Worm (Caenorhabditis elegans) whole organism, young adult: ENCODE data around the gene snpc-1.2.

Source experiments
- B0035.1 ChIP-seq: sonication (generic microtip); optimal IDR thresholded peaks from 2 replicates; lab custom pipeline; 2016; ENCODE audit warnings: missing genetic modification characterization, mild to moderate bottlenecking, missing compliant biosample characterization, missing genotype, missing genetic modification reagents
- C06A6.2 ChIP-seq: fragments of 200-800 bp; sonication (Bioruptor generic); conservative IDR thresholded peaks from 2 replicates; pipeline ENCODE4 v1.3.6; 2022; ENCODE audit warnings: missing genetic modification characterization, missing compliant biosample characterization
- D2030.7 ChIP-seq: fragments of 200-800 bp; sonication (Bioruptor generic); IDR thresholded peaks from 2 replicates; pipeline ENCODE4 v1.3.6; 2022; ENCODE audit warnings: missing genetic modification reagents, missing genetic modification characterization, missing compliant biosample characterization
- F33H1.4 ChIP-seq: fragments of 200-800 bp; sonication (Bioruptor generic); IDR thresholded peaks from 2 replicates; pipeline ENCODE4 v1.3.6; 2022; ENCODE audit warnings: missing genetic modification reagents, missing genetic modification characterization, missing compliant biosample characterization
- F37B4.10 ChIP-seq: fragments of 200-800 bp; sonication (Bioruptor generic); IDR thresholded peaks from 2 replicates; pipeline ENCODE4 v1.3.6; 2022; ENCODE audit warnings: missing genetic modification characterization, missing compliant biosample characterization
- F39B2.1 ChIP-seq: fragments of 200-800 bp; sonication (Bioruptor generic); IDR thresholded peaks from 2 replicates; pipeline ENCODE4 v1.3.6; 2022; ENCODE audit warnings: missing genetic modification reagents, missing genetic modification characterization, missing compliant biosample characterization
- F57C9.4 ChIP-seq: sonication (generic microtip); optimal IDR thresholded peaks from 2 replicates; lab custom pipeline; 2017; ENCODE audit warnings: mild to moderate bottlenecking, missing genetic modification characterization, missing compliant biosample characterization
- T26A5.8 ChIP-seq: sonication (generic microtip); optimal IDR thresholded peaks from 2 replicates; lab custom pipeline; 2016; ENCODE audit warnings: missing genetic modification characterization, missing compliant biosample characterization
- Y53F4B.3 ChIP-seq: fragments of 200-800 bp; sonication (Bioruptor generic); IDR thresholded peaks from 2 replicates; pipeline ENCODE4 v1.3.6; 2022; ENCODE audit warnings: missing genetic modification reagents, missing genetic modification characterization, missing compliant biosample characterization
- Y53G8AR.9 ChIP-seq: fragments of 200-800 bp; sonication (Bioruptor generic); conservative IDR thresholded peaks from 2 replicates; pipeline ENCODE4 v1.3.6; 2022; ENCODE audit warnings: missing genetic modification reagents, missing genetic modification characterization, missing compliant biosample characterization
- ZK185.1 ChIP-seq: sonication (generic microtip); optimal IDR thresholded peaks from 2 replicates; lab custom pipeline; 2016; ENCODE audit warnings: mild to moderate bottlenecking, missing genetic modification characterization, missing compliant biosample characterization; ENCODE audit not compliant: poor library complexity, severe bottlenecking
- akir-1 ChIP-seq: fragments of 200-800 bp; sonication (Bioruptor generic); optimal IDR thresholded peaks from 2 replicates; lab custom pipeline; 2018; ENCODE audit warnings: mild to moderate bottlenecking, missing genetic modification characterization, moderate library complexity, missing compliant biosample characterization
- athp-1 ChIP-seq: sonication (generic microtip); optimal IDR thresholded peaks from 2 replicates; lab custom pipeline; 2017; ENCODE audit warnings: mild to moderate bottlenecking, missing genetic modification characterization, missing compliant biosample characterization
- attf-5 ChIP-seq: fragments of 200-800 bp; sonication (Bioruptor generic); optimal IDR thresholded peaks from 2 replicates; lab custom pipeline; 2018; ENCODE audit warnings: mild to moderate bottlenecking, missing genetic modification characterization, missing compliant biosample characterization
- bed-1 ChIP-seq: fragments of 200-800 bp; sonication (Bioruptor generic); IDR thresholded peaks from 2 replicates; pipeline ENCODE4 v1.3.6; 2022; ENCODE audit warnings: missing genetic modification reagents, missing genetic modification characterization, missing compliant biosample characterization
- ccch-3 ChIP-seq: fragments of 200-800 bp; sonication (Bioruptor generic); optimal IDR thresholded peaks from 2 replicates; lab custom pipeline; 2018; ENCODE audit warnings: mild to moderate bottlenecking, missing genetic modification characterization, missing compliant biosample characterization
- cebp-2 ChIP-seq: fragments of 200-800 bp; sonication (Bioruptor generic); IDR thresholded peaks from 2 replicates; pipeline ENCODE4 v1.3.6; 2022; ENCODE audit warnings: missing genetic modification characterization, missing compliant biosample characterization
- chd-7 ChIP-seq: sonication (generic microtip); optimal IDR thresholded peaks from 2 replicates; lab custom pipeline; 2016; ENCODE audit warnings: mild to moderate bottlenecking, missing genetic modification characterization, moderate library complexity, missing compliant biosample characterization
- die-1 ChIP-seq: sonication (generic microtip); optimal IDR thresholded peaks from 2 replicates; lab custom pipeline; 2016; ENCODE audit warnings: missing genotype, mild to moderate bottlenecking, missing genetic modification characterization, missing compliant biosample characterization
- dpl-1 ChIP-seq: fragments of 150-350 bp; optimal IDR thresholded peaks from 2 replicates; lab custom pipeline; 2014; ENCODE audit warnings: missing biosample characterization, missing genetic modification reagents, missing genetic modification characterization
- efl-1 ChIP-seq: fragments of 150-350 bp; optimal IDR thresholded peaks from 2 replicates; lab custom pipeline; 2014; ENCODE audit warnings: missing biosample characterization, missing genetic modification reagents, missing genetic modification characterization
- egl-18 ChIP-seq: fragments of 200-800 bp; sonication (Bioruptor generic); IDR thresholded peaks from 2 replicates; pipeline ENCODE4 v1.3.6; 2022; ENCODE audit warnings: missing genetic modification reagents, missing genetic modification characterization, missing compliant biosample characterization
- him-1 ChIP-seq: sonication (generic microtip); optimal IDR thresholded peaks from 2 replicates; lab custom pipeline; 2016; ENCODE audit warnings: missing genotype, missing genetic modification reagents, missing genetic modification characterization, missing compliant biosample characterization
- hlh-12 ChIP-seq: sonication (generic microtip); optimal IDR thresholded peaks from 2 replicates; lab custom pipeline; 2016; ENCODE audit warnings: missing genetic modification characterization, missing compliant biosample characterization
- hlh-26 ChIP-seq: fragments of 200-800 bp; sonication (Bioruptor generic); conservative IDR thresholded peaks from 2 replicates; pipeline ENCODE4 v1.3.6; 2022; ENCODE audit warnings: missing genetic modification reagents, missing genetic modification characterization, missing compliant biosample characterization
- let-526 ChIP-seq: fragments of 200-800 bp; sonication (Bioruptor generic); IDR thresholded peaks from 2 replicates; pipeline ENCODE4 v1.3.6; 2022; ENCODE audit warnings: missing genetic modification reagents, missing genetic modification characterization, missing compliant biosample characterization
- let-607 ChIP-seq, 2 experiments: fragments of 200-800 bp in 1 of 2; sonication (Bioruptor generic) in 1 of 2; sonication (generic microtip) in 1 of 2; optimal IDR thresholded peaks; 2 replicates each; lab custom pipeline; 2016 to 2018; ENCODE audit warnings: mild to moderate bottlenecking in 2 of 2, missing compliant biosample characterization in 2 of 2, missing genetic modification characterization in 2 of 2, moderate library complexity in 2 of 2, missing genotype in 1 of 2
- lin-35 ChIP-seq, 3 experiments: fragments of 150-350 bp in 2 of 3; sonication (generic microtip) in 1 of 3; optimal IDR thresholded peaks; 2 replicates each; lab custom pipeline; 2014 to 2018; ENCODE audit warnings: missing biosample characterization in 3 of 3, missing genetic modification characterization in 3 of 3, missing genetic modification reagents in 3 of 3
- lin-54 ChIP-seq: fragments of 200-800 bp; sonication (Bioruptor generic); optimal IDR thresholded peaks from 2 replicates; lab custom pipeline; 2018; ENCODE audit warnings: mild to moderate bottlenecking, missing genetic modification characterization, missing compliant biosample characterization
- lsl-1 ChIP-seq: fragments of 200-800 bp; sonication (Bioruptor generic); optimal IDR thresholded peaks from 2 replicates; lab custom pipeline; 2018; ENCODE audit warnings: mild to moderate bottlenecking, missing genetic modification characterization, moderate library complexity, missing compliant biosample characterization
- madf-10 ChIP-seq: sonication (generic microtip); optimal IDR thresholded peaks from 2 replicates; lab custom pipeline; 2016; ENCODE audit warnings: mild to moderate bottlenecking, missing genetic modification characterization, missing compliant biosample characterization
- madf-3 ChIP-seq: fragments of 200-800 bp; sonication (Bioruptor generic); IDR thresholded peaks from 2 replicates; pipeline ENCODE4 v1.3.6; 2022; ENCODE audit warnings: missing genetic modification reagents, missing genetic modification characterization, missing compliant biosample characterization
- madf-6 ChIP-seq: fragments of 200-800 bp; sonication (Bioruptor generic); IDR thresholded peaks from 2 replicates; pipeline ENCODE4 v1.3.6; 2022; ENCODE audit warnings: missing genetic modification reagents, missing genetic modification characterization, missing compliant biosample characterization
- mes-4 ChIP-seq: sonication (generic microtip); optimal IDR thresholded peaks from 2 replicates; lab custom pipeline; 2016; ENCODE audit warnings: missing genotype, missing genetic modification characterization, missing compliant biosample characterization
- nfyb-1 ChIP-seq: fragments of 200-800 bp; sonication (Bioruptor generic); IDR thresholded peaks from 2 replicates; pipeline ENCODE4 v1.3.6; 2022; ENCODE audit warnings: missing genetic modification reagents, missing genetic modification characterization, missing compliant biosample characterization
- pha-4 ChIP-seq: fragments of 150-350 bp; sonication (generic microtip); optimal IDR thresholded peaks from 2 replicates; lab custom pipeline; 2014; ENCODE audit warnings: missing biosample characterization, missing genetic modification reagents, missing genetic modification characterization
- rec-8 ChIP-seq, 2 experiments: sonication (generic microtip); optimal IDR thresholded peaks; 2 replicates each; lab custom pipeline; 2016; ENCODE audit warnings: mild to moderate bottlenecking in 2 of 2, missing genetic modification characterization in 2 of 2, missing genetic modification reagents in 2 of 2, missing genotype in 2 of 2, missing biosample characterization in 1 of 2, missing compliant biosample characterization in 1 of 2, moderate library complexity in 1 of 2
- sea-2 ChIP-seq: fragments of 200-800 bp; sonication (Bioruptor generic); IDR thresholded peaks from 2 replicates; pipeline ENCODE4 v1.3.6; 2022; ENCODE audit warnings: missing genetic modification characterization, missing compliant biosample characterization
- somi-1 ChIP-seq: fragments of 200-800 bp; sonication (Bioruptor generic); optimal IDR thresholded peaks from 2 replicates; lab custom pipeline; 2018; ENCODE audit warnings: mild to moderate bottlenecking, missing genetic modification characterization, missing compliant biosample characterization
- tbp1 ChIP-seq: fragments of 200-800 bp; sonication (Bioruptor generic); optimal IDR thresholded peaks from 2 replicates; lab custom pipeline; 2018; ENCODE audit warnings: mild to moderate bottlenecking, missing genetic modification characterization, missing compliant biosample characterization
- unc-62 ChIP-seq: fragments of 150-350 bp; optimal IDR thresholded peaks from 2 replicates; lab custom pipeline; 2014; ENCODE audit warnings: missing biosample characterization, missing genetic modification reagents, missing genetic modification characterization
- xnd-1 ChIP-seq: sonication (generic microtip); optimal IDR thresholded peaks from 2 replicates; lab custom pipeline; 2016; ENCODE audit warnings: missing genotype, missing genetic modification reagents, missing genetic modification characterization, missing compliant biosample characterization
- zfh-2 ChIP-seq: fragments of 200-800 bp; sonication (Bioruptor generic); conservative IDR thresholded peaks from 2 replicates; pipeline ENCODE4 v1.3.6; 2022; ENCODE audit warnings: missing genetic modification reagents, missing genetic modification characterization, missing compliant biosample characterization
- ztf-22 ChIP-seq: fragments of 200-800 bp; sonication (Bioruptor generic); optimal IDR thresholded peaks from 2 replicates; lab custom pipeline; 2018; ENCODE audit warnings: mild to moderate bottlenecking, missing genetic modification characterization, moderate library complexity, missing compliant biosample characterization
- ztf-25 ChIP-seq: fragments of 200-800 bp; sonication (Bioruptor generic); IDR thresholded peaks from 2 replicates; pipeline ENCODE4 v1.3.6; 2022; ENCODE audit warnings: missing genetic modification reagents, missing genetic modification characterization, missing compliant biosample characterization
- ztf-28 ChIP-seq: fragments of 200-800 bp; sonication (Bioruptor generic); IDR thresholded peaks from 2 replicates; pipeline ENCODE4 v1.3.6; 2022; ENCODE audit warnings: missing genetic modification reagents, missing genetic modification characterization, missing compliant biosample characterization
- ztf-6 ChIP-seq: fragments of 200-800 bp; sonication (Bioruptor generic); IDR thresholded peaks from 2 replicates; pipeline ENCODE4 v1.3.6; 2022; ENCODE audit warnings: missing genetic modification reagents, missing genetic modification characterization, missing compliant biosample characterization

snpc-1.2 gene

ce11 chrIII:13173687-13174086 lies 4.3 kb upstream of the snpc-1.2 start:
- TF ChIP-seq ztf-25 (GFP tag; lab: Robert Waterston, UW) = no peak
- TF ChIP-seq xnd-1 = no peak
- no peak for TF ChIP-seq F37B4.10 (GFP tag; lab: Robert Waterston, UW)
- no peak for TF ChIP-seq athp-1 (tag; lab: Kevin White, UChicago)
- no peak for TF ChIP-seq T26A5.8 (tag; lab: Kevin White, UChicago)
- TF ChIP-seq chd-7 (tag; lab: Kevin White, UChicago) = no peak
- no peak for TF ChIP-seq madf-3 (GFP tag; lab: Robert Waterston, UW)
- no peak for TF ChIP-seq sea-2 (GFP tag; lab: Robert Waterston, UW)
- no peak for TF ChIP-seq rec-8 (tag; optimal IDR thresholded peaks at IDR 0.05; lab: Kevin White, UChicago)
- no peak for TF ChIP-seq akir-1
- TF ChIP-seq attf-5 (GFP tag; lab: Kevin White, UChicago) = no peak
- no peak for TF ChIP-seq let-526 (GFP tag; lab: Robert Waterston, UW)
- TF ChIP-seq lsl-1 (GFP tag; lab: Kevin White, UChicago) = peak; percentile 89
- no peak for TF ChIP-seq B0035.1 (tag; lab: Kevin White, UChicago)
- TF ChIP-seq ztf-6 (GFP tag; lab: Robert Waterston, UW) = no peak
- TF ChIP-seq cebp-2 = no peak
- no peak for TF ChIP-seq ztf-28 (GFP tag; lab: Robert Waterston, UW)
- TF ChIP-seq mes-4 = no peak
- no peak for TF ChIP-seq dpl-1
- TF ChIP-seq pha-4 (tag; lab: Kevin White, UChicago) = no peak
- TF ChIP-seq somi-1 (GFP tag; lab: Kevin White, UChicago) = no peak
- 0 out of 2 replicates have a peak, but pooled peaks have one; percentile 12 for TF ChIP-seq D2030.7
- no peak for TF ChIP-seq egl-18 (GFP tag; lab: Robert Waterston, UW)
- no peak for TF ChIP-seq C06A6.2
- no peak for TF ChIP-seq him-1 (tag; lab: Kevin White, UChicago)
- TF ChIP-seq Y53F4B.3 (GFP tag; lab: Robert Waterston, UW) = no peak
- peak; percentile 53 for TF ChIP-seq F33H1.4
- TF ChIP-seq madf-6 (GFP tag; lab: Robert Waterston, UW) = peak; percentile 66

ce11 chrIII:13164902-13165301 lies 4.4 kb downstream of the snpc-1.2 start:
- TF ChIP-seq hlh-26 (GFP tag; lab: Robert Waterston, UW) = no peak
- no peak for TF ChIP-seq ZK185.1 (tag; lab: Kevin White, UChicago)
- TF ChIP-seq madf-10 (tag; lab: Kevin White, UChicago) = no peak
- no peak for TF ChIP-seq tbp1
- TF ChIP-seq F57C9.4 (tag; lab: Kevin White, UChicago) = no peak

- TF ChIP-seq T26A5.8 (tag; lab: Kevin White, UChicago) = no peak
- TF ChIP-seq die-1 (tag; lab: Kevin White, UChicago) = no peak
- TF ChIP-seq nfyb-1 (GFP tag; lab: Robert Waterston, UW) = no peak
- TF ChIP-seq lin-35 (GFP tag; optimal IDR thresholded peaks at IDR 0.05; lab: Kevin White, UChicago) = peak in 1 of 3 experiments; percentile 1
- TF ChIP-seq let-607 (tag; optimal IDR thresholded peaks at IDR 0.05; lab: Kevin White, UChicago) = no peak
- TF ChIP-seq ccch-3 (GFP tag; lab: Kevin White, UChicago) = no peak
- TF ChIP-seq xnd-1 = peak; percentile 55
- TF ChIP-seq efl-1 (GFP tag; lab: Kevin White, UChicago) = peak; percentile 45
- no peak for TF ChIP-seq bed-1 (GFP tag; lab: Robert Waterston, UW)
- no peak for TF ChIP-seq hlh-12
- TF ChIP-seq egl-18 (GFP tag; lab: Robert Waterston, UW) = 0 out of 2 replicates have a peak, but pooled peaks have one; percentile 52
- no peak for TF ChIP-seq F39B2.1 (GFP tag; lab: Robert Waterston, UW)
- TF ChIP-seq akir-1 = no peak
- no peak for TF ChIP-seq tbp1
- TF ChIP-seq Y53G8AR.9 (GFP tag; lab: Robert Waterston, UW) = no peak
- peak; percentile 62 for TF ChIP-seq lin-54 (GFP tag; lab: Kevin White, UChicago)
- no peak for TF ChIP-seq unc-62 (GFP tag; lab: Kevin White, UChicago)
- no peak for TF ChIP-seq zfh-2 (GFP tag; lab: Robert Waterston, UW)
- TF ChIP-seq madf-6 (GFP tag; lab: Robert Waterston, UW) = peak; percentile 80
- no peak for TF ChIP-seq ztf-22 (GFP tag; lab: Kevin White, UChicago)
- TF ChIP-seq F33H1.4 = 0 out of 2 replicates have a peak, but pooled peaks have one; percentile 23
Measured at ce11 chrIII:13160636-13161035, 8.7 kb downstream of the snpc-1.2 start.
